Fruit fly (Drosophila melanogaster) S2 (cell line): ENCODE data around the gene Unc50.
A peak's percentile ranks its signal among the peaks of the same experiment; 100 is the strongest.

ENCODE experiments used
- CG8478 ChIP-seq: fragments of >200 bp; optimal IDR thresholded peaks from 2 replicates; lab custom pipeline; 2018
- CTCF ChIP-seq, 2 experiments: fragments of >200 bp; optimal IDR thresholded peaks; 2 replicates each; lab custom pipeline; 2018

The Unc50 gene

DNA sequence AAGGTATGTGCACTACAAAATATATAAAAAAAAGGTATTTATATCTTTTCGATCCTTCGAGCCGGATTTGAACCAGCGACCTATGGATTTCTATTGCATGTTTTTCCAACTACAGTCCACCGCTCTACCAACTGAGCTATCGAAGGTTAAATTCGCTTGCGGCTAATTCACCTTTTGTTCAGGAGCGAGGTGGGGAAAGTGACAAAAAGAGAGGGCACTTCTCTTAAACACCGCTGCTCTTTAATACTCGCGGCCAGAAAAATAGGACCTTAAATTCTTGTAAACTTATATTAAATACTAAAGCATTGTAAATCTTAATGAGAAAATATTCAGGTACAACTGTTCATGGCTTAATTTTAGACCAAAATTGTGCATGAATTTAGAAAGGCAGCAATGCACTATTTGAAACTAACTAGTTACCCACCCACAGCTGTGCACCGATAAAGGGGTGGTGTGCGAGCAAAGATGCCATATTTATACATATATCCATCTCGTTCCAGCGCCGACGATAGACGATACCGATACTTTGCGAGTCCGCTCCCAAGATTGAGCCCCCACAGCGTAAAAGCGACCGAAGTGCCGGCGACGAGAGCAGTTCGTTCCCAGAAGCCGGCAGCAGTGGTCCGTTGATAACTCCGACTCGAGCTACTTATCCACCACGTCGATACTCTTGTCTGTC lies 7.2 kb downstream of the Unc50 start:
- TF ChIP-seq CTCF (optimal IDR thresholded peaks at IDR 0.05; lab: Kevin White, UChicago), result no peak
- no peak for TF ChIP-seq CG8478 (lab: Kevin White, UChicago)

DNA sequence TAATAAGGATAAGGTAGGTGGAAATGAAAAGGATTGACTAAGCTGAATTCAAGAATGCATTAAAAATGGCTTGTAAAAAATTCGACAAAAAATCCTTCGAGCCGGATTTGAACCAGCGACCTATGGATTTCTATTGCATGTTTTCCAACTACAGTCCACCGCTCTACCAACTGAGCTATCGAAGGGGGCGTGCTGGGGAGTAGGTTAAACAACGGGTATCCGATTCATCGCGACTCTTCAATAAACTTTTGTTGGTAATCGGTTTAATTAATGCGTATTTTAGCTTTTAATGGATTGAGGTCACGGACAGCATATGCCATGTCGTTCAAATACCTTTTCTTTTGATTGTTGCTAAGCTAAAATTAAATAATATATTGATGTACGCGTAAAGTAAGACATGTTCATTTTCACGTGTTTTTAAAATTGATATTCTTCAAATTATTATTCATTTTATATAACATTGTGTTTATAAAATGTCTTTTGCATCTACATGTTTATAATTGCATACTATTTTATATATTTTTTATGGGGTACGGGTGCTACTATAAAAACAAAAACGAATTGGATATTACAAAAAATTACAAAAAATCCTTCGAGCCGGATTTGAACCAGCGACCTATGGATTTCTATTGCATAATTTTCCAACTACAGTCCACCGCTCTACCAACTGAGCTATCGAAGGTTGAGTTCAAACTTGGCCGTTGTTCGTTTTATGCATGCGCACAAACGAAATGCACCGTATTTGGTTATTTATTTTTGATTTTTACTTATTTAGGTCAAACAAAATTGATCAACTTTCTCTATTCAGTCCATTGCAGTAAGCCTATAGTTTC lies 8.2 kb downstream of the Unc50 start:
- no peak for TF ChIP-seq CTCF (optimal IDR thresholded peaks at IDR 0.05; lab: Kevin White, UChicago)
- TF ChIP-seq CG8478 (lab: Kevin White, UChicago), result no peak

DNA sequence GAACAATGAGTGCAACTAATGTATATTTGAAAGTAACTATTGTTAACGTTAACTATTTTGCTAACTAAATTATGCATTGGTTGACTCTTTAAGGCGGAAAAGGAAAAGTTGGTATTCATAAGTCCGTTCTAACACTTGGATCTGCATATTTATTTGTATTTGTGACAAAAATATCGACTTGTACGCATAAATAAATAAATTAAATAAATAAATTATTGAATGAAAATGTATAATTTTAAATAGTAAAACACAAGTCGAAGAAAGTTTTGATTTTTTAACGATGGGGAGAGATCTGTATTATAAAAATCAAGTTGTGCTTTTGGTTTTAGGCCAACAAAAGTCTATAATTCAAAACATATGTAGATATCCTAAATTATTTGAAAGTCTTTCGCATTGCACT lies 8.8 kb downstream of the Unc50 start, which contains the start of gene CG8036:
Gene CG8036, plus strand, starts transcription at position 301 of the 400 bp plus-strand sequence.
- TF ChIP-seq CG8478 (lab: Kevin White, UChicago) (no peak), CTCF (optimal IDR thresholded peaks at IDR 0.05; lab: Kevin White, UChicago) (no peak)

DNA sequence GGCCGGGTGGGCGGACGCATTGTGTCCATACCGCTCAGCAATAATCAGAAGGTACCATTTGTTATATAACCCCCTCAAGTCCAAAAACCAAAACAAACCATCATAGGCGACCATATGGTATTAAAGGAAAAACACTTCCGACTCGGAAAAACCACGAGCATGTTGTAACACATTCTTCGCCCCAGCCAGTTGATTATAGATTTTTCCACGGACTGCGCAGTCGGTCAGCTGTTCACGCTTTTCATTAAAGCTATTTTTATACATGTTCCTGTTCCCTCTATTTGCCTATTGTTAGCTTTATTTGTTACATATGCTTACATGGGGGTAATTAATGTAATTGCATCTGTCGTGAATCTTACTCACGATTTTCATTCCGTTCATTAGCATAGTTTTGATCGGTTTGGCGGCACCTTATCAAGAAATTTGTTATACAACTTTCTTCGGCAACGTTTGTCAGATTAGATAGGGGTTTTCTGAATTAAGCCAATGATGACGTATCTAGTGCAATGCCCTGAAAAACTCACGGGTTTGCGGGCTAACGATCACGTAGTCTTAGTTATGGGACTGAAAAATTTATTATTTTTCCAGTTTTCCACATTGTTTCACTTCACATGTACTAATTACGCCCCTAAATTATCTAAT lies 11.6 kb downstream of the Unc50 start:
- TF ChIP-seq CTCF (optimal IDR thresholded peaks at IDR 0.05; lab: Kevin White, UChicago) (no peak), CG8478 (lab: Kevin White, UChicago) (no peak)

DNA sequence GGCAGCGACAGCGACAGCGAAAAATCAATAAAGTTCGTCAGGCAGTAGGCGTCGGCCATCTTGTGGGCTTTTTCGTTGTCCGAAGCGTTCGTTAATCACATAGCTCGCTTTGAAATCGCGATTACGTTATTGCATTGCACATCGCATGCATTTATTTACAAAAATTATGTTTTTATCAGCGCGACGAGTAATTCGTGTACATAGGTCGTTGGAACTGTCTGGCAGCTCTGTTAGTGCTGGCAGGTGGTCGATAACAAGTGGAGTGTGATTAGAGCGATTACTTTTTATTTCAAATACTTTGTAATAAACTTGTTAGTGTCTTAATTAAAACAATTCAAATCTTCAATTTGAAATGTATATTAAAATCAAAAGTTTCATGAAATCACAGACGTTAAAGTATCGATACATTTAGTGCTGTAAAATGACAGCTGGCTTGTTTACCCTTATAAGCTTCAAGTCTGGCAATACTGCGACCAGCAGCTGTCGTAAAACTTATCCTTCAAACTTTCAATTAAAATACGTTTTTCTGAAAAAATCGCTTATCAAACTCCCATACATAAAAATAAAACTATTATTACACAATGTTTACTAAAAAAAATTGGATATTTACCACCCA lies 12.6 kb downstream of the Unc50 start, which contains the start of gene CG8032:
Gene CG8032, plus strand, starts transcription at position 448 of the 616 bp plus-strand sequence.
- TF ChIP-seq CG8478 (lab: Kevin White, UChicago) (no peak), CTCF (optimal IDR thresholded peaks at IDR 0.05; lab: Kevin White, UChicago) (no peak)

DNA sequence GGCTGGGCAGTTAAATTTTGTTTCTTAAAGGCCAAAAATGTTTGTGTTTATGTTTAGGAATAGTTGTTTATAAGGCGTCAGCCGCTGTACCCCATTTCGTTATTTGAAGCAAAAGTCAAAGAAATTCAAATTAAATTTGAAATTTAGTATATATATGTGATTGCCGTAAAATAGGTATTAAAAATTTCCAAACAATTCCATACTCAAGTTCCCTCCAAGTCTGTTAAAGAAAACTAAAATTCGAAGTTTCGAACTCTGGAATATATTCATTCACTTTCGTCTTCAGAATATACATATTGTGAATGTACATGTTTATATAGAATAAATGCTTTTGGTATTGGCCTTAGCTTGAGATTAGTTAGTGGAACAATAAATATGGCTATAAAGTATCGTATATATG lies 15.8 kb downstream of the Unc50 start, which contains the start of gene bel:
Gene bel, minus strand, starts transcription at position 101 of the 400 bp plus-strand sequence.
- no peak for TF ChIP-seq CTCF (optimal IDR thresholded peaks at IDR 0.05; lab: Kevin White, UChicago)

DNA sequence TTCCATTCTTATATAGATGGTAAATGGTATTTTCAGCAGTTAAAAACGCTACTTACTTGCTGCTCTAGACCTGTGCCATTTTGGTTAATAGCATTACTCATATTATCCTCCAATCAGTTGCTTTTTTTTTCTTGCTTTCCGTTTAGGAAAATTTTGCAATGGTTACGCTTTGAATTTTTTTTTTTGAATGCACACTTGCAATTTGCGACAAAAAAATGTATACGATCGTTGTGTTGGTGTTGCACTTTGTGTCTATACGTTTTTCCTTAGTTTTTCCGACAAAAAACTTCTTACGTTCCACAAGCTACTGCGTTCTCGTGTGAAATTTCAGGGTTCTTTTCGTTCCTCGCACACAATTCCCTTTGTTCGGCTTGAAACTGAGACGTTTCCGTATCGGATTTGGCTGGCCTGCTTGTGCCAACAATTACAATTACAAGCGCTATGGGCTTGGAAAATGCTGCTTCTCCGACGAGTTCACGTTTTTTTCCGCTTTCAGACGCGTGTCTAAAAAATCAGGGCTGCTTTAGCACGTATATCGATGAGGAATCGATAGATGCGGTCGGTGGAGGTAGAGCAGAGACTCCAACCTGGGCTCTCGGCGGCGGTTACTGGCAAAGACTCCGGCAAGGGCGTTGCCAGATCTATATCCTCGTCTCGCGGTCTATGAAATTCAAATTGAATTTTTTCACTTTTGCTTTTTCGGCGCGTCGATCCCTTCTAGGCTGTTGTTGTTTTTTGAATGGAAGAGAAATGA lies 16.3 kb downstream of the Unc50 start:
- TF ChIP-seq CTCF (optimal IDR thresholded peaks at IDR 0.05; lab: Kevin White, UChicago) (peak; percentile 71 to 72), CG8478 (lab: Kevin White, UChicago) (no peak)

DNA sequence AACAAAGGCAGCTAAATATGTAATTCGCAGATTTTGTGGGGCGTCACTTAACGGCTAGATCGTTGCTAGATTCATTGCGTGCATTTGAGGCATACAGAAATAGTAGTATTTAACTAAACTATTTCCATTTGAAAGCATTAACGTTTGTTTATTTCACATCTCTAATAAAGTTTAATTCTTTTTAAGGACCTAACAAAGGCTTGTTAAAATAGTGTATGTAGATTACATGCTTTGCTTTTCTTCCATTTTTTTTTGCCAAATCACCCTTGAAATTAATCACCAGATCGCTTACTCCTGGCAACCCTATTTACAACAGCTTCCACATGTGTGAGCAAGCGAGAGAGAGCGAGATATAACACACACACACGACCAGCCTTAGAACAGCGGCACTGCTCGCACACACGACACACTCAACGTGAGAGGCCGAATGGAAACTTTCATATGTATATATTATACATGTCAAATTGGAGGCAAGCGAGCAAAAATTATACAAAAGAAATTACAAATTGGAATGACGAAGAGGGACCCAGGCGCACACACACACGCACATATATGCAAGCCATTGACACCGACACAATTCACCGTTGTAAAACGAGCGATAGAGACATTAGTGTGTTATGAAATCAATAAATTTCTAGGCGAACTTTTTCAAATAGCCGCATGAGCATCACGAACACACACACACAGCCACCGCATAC lies 17.1 kb downstream of the Unc50 start:
- TF ChIP-seq CTCF (optimal IDR thresholded peaks at IDR 0.05; lab: Kevin White, UChicago), result no peak
- TF ChIP-seq CG8478 (lab: Kevin White, UChicago), result no peak

DNA sequence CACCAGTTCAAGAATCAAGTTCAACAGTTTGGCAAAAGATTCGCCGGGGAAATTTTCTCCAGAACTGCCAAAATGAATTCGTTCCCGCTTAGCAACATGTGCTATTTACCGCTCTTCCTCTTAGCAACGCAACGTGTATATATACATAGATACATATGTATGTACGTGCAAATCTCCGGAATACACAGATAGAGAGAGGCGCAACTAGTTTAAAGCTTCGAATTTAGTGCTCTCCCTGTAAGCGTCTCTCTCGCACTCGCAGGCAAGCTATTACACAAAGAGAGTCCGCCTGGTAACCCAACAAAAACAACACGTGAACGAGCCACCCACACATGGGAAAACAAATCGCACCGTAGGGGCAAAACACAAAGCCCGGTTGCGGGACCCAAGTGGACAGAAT lies 17.7 kb downstream of the Unc50 start:
- no peak for TF ChIP-seq CTCF (optimal IDR thresholded peaks at IDR 0.05; lab: Kevin White, UChicago)
- no peak for TF ChIP-seq CG8478 (lab: Kevin White, UChicago)

DNA sequence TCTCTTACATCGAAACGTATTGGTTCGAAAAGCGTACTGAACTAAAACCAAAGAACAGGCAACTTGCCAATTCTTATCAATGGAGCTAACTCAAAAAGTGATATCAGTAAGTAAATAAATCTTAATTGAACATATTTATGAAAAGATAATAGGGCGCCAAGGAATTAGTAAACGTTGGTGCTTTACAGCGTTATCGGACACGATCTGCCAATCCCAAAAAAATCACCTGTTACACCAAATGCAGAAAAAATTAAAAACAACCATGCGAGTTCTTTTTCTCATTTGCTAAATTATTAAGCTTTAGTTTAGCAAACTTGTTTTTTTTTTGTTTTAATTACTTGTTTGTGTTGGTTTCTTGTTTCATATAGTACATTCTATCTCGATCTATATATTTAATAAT lies 21.7 kb downstream of the Unc50 start, which contains the start of gene CG42489:
Gene CG42489, minus strand, starts transcription at position 101 of the 400 bp plus-strand sequence.
- TF ChIP-seq CG8478 (lab: Kevin White, UChicago), result no peak
- no peak for TF ChIP-seq CTCF (optimal IDR thresholded peaks at IDR 0.05; lab: Kevin White, UChicago)

DNA sequence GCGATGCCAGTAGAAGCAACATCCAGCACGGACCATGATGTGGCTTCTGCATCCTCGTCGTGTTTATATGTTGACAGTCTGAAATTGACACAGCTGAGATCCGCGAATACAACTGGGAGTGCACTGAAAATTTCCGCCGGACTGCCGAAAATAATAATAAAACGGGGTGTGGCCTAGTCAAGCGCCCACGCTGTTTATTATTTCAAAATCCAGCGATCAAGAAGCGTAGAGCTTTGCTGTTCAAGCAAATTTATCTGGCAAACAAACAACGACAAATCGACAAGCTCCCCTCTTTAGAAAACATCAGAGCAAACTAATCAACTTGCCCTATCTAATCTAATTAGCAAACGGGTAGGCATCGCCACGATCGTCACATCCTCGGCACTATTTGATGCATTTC lies 22.4 kb downstream of the Unc50 start:
- no peak for TF ChIP-seq CG8478 (lab: Kevin White, UChicago)
- TF ChIP-seq CTCF (optimal IDR thresholded peaks at IDR 0.05; lab: Kevin White, UChicago), result no peak

DNA sequence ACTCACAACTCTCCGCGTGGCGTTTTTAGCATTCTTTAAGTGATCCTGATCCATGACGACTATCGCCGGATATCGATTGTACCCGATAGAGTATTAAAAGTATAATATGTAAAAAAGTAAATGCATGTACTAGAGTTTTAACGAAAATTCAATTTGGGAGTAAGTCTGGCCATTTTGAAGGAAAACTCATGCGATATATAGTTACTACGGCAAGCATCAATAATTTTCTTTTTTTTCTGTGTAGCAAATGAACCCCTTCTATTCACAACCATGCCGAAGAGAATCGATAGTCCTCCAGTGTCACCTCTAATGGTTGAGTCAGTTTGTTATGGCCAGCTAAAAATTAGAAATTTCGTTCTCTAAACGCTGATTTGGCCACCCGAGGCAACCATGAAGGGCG lies 23.7 kb downstream of the Unc50 start, which contains the start of the genes Sys1 and Dhod:
Gene Sys1, plus strand, starts transcription at position 91 of the 400 bp plus-strand sequence.
Gene Dhod, minus strand, starts transcription at position 186 of the 400 bp plus-strand sequence.
- TF ChIP-seq CTCF (optimal IDR thresholded peaks at IDR 0.05; lab: Kevin White, UChicago), result no peak
- no peak for TF ChIP-seq CG8478 (lab: Kevin White, UChicago)

DNA sequence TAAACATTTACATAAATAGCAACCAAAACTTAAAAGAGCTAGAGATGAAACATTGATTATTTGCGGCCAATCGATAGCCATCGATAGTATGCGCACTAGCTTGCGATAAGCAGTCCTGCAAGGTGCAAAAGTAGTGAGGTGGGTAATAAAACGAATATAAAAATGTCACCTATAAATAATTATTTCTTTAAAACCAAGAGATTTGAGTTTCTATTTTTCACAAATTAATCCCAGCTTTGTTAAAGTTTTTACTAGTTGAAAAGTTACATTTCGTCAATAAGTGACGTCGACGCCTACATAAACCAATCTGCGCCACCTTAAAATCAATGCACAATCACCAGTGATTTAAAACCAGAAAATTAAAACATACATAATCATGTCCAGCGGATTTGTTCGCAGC lies 25.7 kb downstream of the Unc50 start, which contains the start of the genes Mkk4 and SLIRP2:
Gene Mkk4, minus strand, starts transcription at position 56 of the 400 bp plus-strand sequence.
Gene SLIRP2, plus strand, starts transcription at position 344 of the 400 bp plus-strand sequence.
- no peak for TF ChIP-seq CTCF (optimal IDR thresholded peaks at IDR 0.05; lab: Kevin White, UChicago)
- TF ChIP-seq CG8478 (lab: Kevin White, UChicago), result no peak
